Worm (Caenorhabditis elegans) whole organism, late embryonic: ENCODE data around the gene srlf-17.

ENCODE experiments used
- F13H6.1 ChIP-seq: sonication (generic microtip); optimal IDR thresholded peaks from 2 replicates; lab custom pipeline; 2016; ENCODE audit warnings: missing genetic modification characterization, missing compliant biosample characterization
- K02D7.2 ChIP-seq: sonication (generic microtip); optimal IDR thresholded peaks from 2 replicates; lab custom pipeline; 2017; ENCODE audit warnings: mild to moderate bottlenecking, missing genetic modification characterization, missing compliant biosample characterization
- K09A11.1 ChIP-seq: sonication (generic microtip); optimal IDR thresholded peaks from 2 replicates; lab custom pipeline; 2017; ENCODE audit warnings: antibody characterized with exemption, mild to moderate bottlenecking, missing genetic modification characterization, missing compliant biosample characterization; ENCODE audit not compliant: insufficient read depth
- T23F11.4 ChIP-seq: fragments of 200-800 bp; sonication (Bioruptor generic); optimal IDR thresholded peaks from 2 replicates; lab custom pipeline; 2018; ENCODE audit warnings: mild to moderate bottlenecking, missing genetic modification characterization, missing compliant biosample characterization
- Y22D7AL.16 ChIP-seq: sonication (generic microtip); optimal IDR thresholded peaks from 2 replicates; lab custom pipeline; 2016; ENCODE audit warnings: missing genetic modification characterization, missing compliant biosample characterization
- ama-1 ChIP-seq: fragments of 150-350 bp; optimal IDR thresholded peaks from 2 replicates; lab custom pipeline; 2014
- ceh-14 ChIP-seq: sonication (generic microtip); optimal IDR thresholded peaks from 2 replicates; lab custom pipeline; 2016; ENCODE audit warnings: missing genotype, missing genetic modification characterization, missing compliant biosample characterization
- ceh-19 ChIP-seq: fragments of 200-800 bp; sonication (Bioruptor generic); optimal IDR thresholded peaks from 2 replicates; lab custom pipeline; 2018; ENCODE audit warnings: mild to moderate bottlenecking, missing genetic modification characterization, missing compliant biosample characterization
- ceh-2 ChIP-seq: sonication (generic microtip); optimal IDR thresholded peaks from 2 replicates; lab custom pipeline; 2016; ENCODE audit warnings: missing genotype, missing genetic modification characterization, missing compliant biosample characterization
- ceh-24 ChIP-seq: sonication (generic microtip); optimal IDR thresholded peaks from 2 replicates; lab custom pipeline; 2016; ENCODE audit warnings: mild to moderate bottlenecking, missing genetic modification characterization, missing compliant biosample characterization
- ceh-30 ChIP-seq: fragments of 150-350 bp; optimal IDR thresholded peaks from 2 replicates; lab custom pipeline; 2014; ENCODE audit warnings: missing biosample characterization, missing genetic modification characterization
- ceh-34 ChIP-seq: sonication (generic microtip); optimal IDR thresholded peaks from 2 replicates; lab custom pipeline; 2016; ENCODE audit warnings: mild to moderate bottlenecking, missing genetic modification characterization, missing compliant biosample characterization
- ceh-45 ChIP-seq: fragments of 200-800 bp; sonication (Bioruptor generic); IDR thresholded peaks from 2 replicates; pipeline ENCODE4 v1.3.6; 2022; ENCODE audit warnings: missing genetic modification reagents, missing genetic modification characterization, missing compliant biosample characterization
- ceh-48 ChIP-seq: sonication (generic microtip); optimal IDR thresholded peaks from 2 replicates; lab custom pipeline; 2016; ENCODE audit warnings: missing genetic modification characterization, inconsistent platforms, missing compliant biosample characterization
- ceh-9 ChIP-seq: sonication (generic microtip); optimal IDR thresholded peaks from 2 replicates; lab custom pipeline; 2016; ENCODE audit warnings: mild to moderate bottlenecking, missing genetic modification characterization, inconsistent platforms, missing compliant biosample characterization
- che-1 ChIP-seq: sonication (generic microtip); optimal IDR thresholded peaks from 2 replicates; lab custom pipeline; 2016; ENCODE audit warnings: mild to moderate bottlenecking, missing genetic modification characterization, missing compliant biosample characterization
- dmd-4 ChIP-seq: sonication (generic microtip); optimal IDR thresholded peaks from 2 replicates; lab custom pipeline; 2016; ENCODE audit warnings: borderline replicate concordance, missing genetic modification characterization, missing compliant biosample characterization
- dve-1 ChIP-seq: sonication (generic microtip); optimal IDR thresholded peaks from 2 replicates; lab custom pipeline; 2017; ENCODE audit warnings: antibody characterized with exemption, mild to moderate bottlenecking, missing genetic modification characterization, missing compliant biosample characterization
- elt-2 ChIP-seq: sonication (generic microtip); optimal IDR thresholded peaks from 2 replicates; lab custom pipeline; 2016; ENCODE audit warnings: missing genetic modification reagents, missing genetic modification characterization, missing compliant biosample characterization
- elt-4 ChIP-seq: sonication (generic microtip); optimal IDR thresholded peaks from 2 replicates; lab custom pipeline; 2016; ENCODE audit warnings: missing genetic modification characterization, missing compliant biosample characterization
- eyg-1 ChIP-seq: sonication (generic microtip); optimal IDR thresholded peaks from 2 replicates; lab custom pipeline; 2016; ENCODE audit warnings: missing genotype, missing genetic modification characterization, missing compliant biosample characterization
- fax-1 ChIP-seq: sonication (generic microtip); optimal IDR thresholded peaks from 2 replicates; lab custom pipeline; 2016; ENCODE audit warnings: missing genotype, missing genetic modification characterization, missing compliant biosample characterization
- gmeb-2 ChIP-seq: sonication (generic microtip); optimal IDR thresholded peaks from 2 replicates; lab custom pipeline; 2016; ENCODE audit warnings: missing genetic modification characterization, inconsistent platforms, missing compliant biosample characterization
- hlh-6 ChIP-seq: sonication (generic microtip); optimal IDR thresholded peaks from 2 replicates; lab custom pipeline; 2016; ENCODE audit warnings: missing genotype, missing genetic modification characterization, missing compliant biosample characterization
- hlh-8 ChIP-seq: sonication (generic microtip); optimal IDR thresholded peaks from 2 replicates; lab custom pipeline; 2016; ENCODE audit warnings: missing genotype, missing genetic modification characterization, missing compliant biosample characterization
- madf-2 ChIP-seq: sonication (generic microtip); optimal IDR thresholded peaks from 2 replicates; lab custom pipeline; 2017; ENCODE audit warnings: missing genetic modification characterization, missing compliant biosample characterization
- nhr-232 ChIP-seq: sonication (generic microtip); optimal IDR thresholded peaks from 2 replicates; lab custom pipeline; 2016; ENCODE audit warnings: missing genetic modification characterization, missing compliant biosample characterization
- pha-4 ChIP-seq: fragments of 150-350 bp; optimal IDR thresholded peaks from 2 replicates; lab custom pipeline; 2018; ENCODE audit warnings: missing biosample characterization, missing genetic modification reagents, missing genetic modification characterization
- sdc-2 ChIP-seq: sonication (generic microtip); optimal IDR thresholded peaks from 2 replicates; lab custom pipeline; 2016; ENCODE audit warnings: missing genotype, missing genetic modification characterization, missing compliant biosample characterization
- sox-4 ChIP-seq: sonication (generic microtip); optimal IDR thresholded peaks from 2 replicates; lab custom pipeline; 2017; ENCODE audit warnings: mild to moderate bottlenecking, missing genetic modification characterization, inconsistent platforms, missing compliant biosample characterization
- syd-9 ChIP-seq: sonication (generic microtip); optimal IDR thresholded peaks from 2 replicates; lab custom pipeline; 2016; ENCODE audit warnings: mild to moderate bottlenecking, missing genetic modification characterization, moderate library complexity, missing compliant biosample characterization
- tbx-7 ChIP-seq: sonication (generic microtip); optimal IDR thresholded peaks from 2 replicates; lab custom pipeline; 2016; ENCODE audit warnings: missing genotype, missing genetic modification characterization, missing compliant biosample characterization
- ttx-3 ChIP-seq: sonication (generic microtip); optimal IDR thresholded peaks from 2 replicates; lab custom pipeline; 2016; ENCODE audit warnings: missing genetic modification reagents, missing genetic modification characterization, missing compliant biosample characterization
- unc-3 ChIP-seq, 2 experiments: fragments of 200-800 bp in 1 of 2; sonication (Bioruptor generic) in 1 of 2; sonication (generic microtip) in 1 of 2; conservative IDR thresholded peaks in 1 of 2; optimal IDR thresholded peaks in 1 of 2; 2 replicates each; pipeline versions ENCODE4 v1.3.6 to Lab custom; 2016 to 2022; ENCODE audit warnings: missing compliant biosample characterization in 2 of 2, missing genetic modification characterization in 2 of 2, missing genetic modification reagents in 1 of 2
- unc-86 ChIP-seq: sonication (generic microtip); optimal IDR thresholded peaks from 2 replicates; lab custom pipeline; 2016; ENCODE audit warnings: missing genetic modification characterization, missing compliant biosample characterization

Gene srlf-17

ce11 chrIV:11146962-11147470 is 44.5 kb upstream of the srlf-17 start, which contains the start of gene pigq-1:
pigq-1 (minus strand) TSS chrIV:11147247.
- TF ChIP-seq syd-9 (tag; lab: Kevin White, UChicago) (no peak), T23F11.4 (GFP tag; lab: Kevin White, UChicago) (no peak), ceh-48 (tag; lab: Kevin White, UChicago) (no peak), sdc-2 (tag; lab: Kevin White, UChicago) (no peak), che-1 (tag; lab: Kevin White, UChicago) (no peak), unc-3 (GFP tag; conservative IDR thresholded peaks at IDR 0.05; lab: Robert Waterston, UW) (no peak), unc-3 (tag; optimal IDR thresholded peaks at IDR 0.05; lab: Kevin White, UChicago) (no peak), ceh-2 (no peak), ceh-34 (tag; lab: Kevin White, UChicago) (no peak), sox-4 (tag; lab: Kevin White, UChicago) (no peak), elt-4 (tag; lab: Kevin White, UChicago) (no peak), fax-1 (tag; lab: Kevin White, UChicago) (no peak), hlh-6 (no peak), F13H6.1 (tag; lab: Kevin White, UChicago) (no peak), pha-4 (tag; lab: Kevin White, UChicago) (no peak), hlh-8 (tag; lab: Kevin White, UChicago) (no peak), dmd-4 (tag; lab: Kevin White, UChicago) (no peak), ama-1 (lab: Kevin White, UChicago) (no peak)

- TF ChIP-seq K09A11.1 (tag; lab: Kevin White, UChicago) = no peak
- no peak for TF ChIP-seq dve-1
- no peak for TF ChIP-seq T23F11.4 (GFP tag; lab: Kevin White, UChicago)
- TF ChIP-seq gmeb-2 (tag; lab: Kevin White, UChicago) = no peak
- TF ChIP-seq ceh-9 (tag; lab: Kevin White, UChicago) = no peak
- TF ChIP-seq madf-2 (tag; lab: Kevin White, UChicago) = no peak
- no peak for TF ChIP-seq hlh-8 (tag; lab: Kevin White, UChicago)
- no peak for TF ChIP-seq F13H6.1 (tag; lab: Kevin White, UChicago)
- no peak for TF ChIP-seq che-1 (tag; lab: Kevin White, UChicago)
- TF ChIP-seq ttx-3 (tag; lab: Kevin White, UChicago) = no peak
- no peak for TF ChIP-seq ceh-45 (GFP tag; lab: Robert Waterston, UW)
- no peak for TF ChIP-seq elt-4 (tag; lab: Kevin White, UChicago)
These were observed 44.0 kb upstream of the srlf-17 start for ce11 chrIV:11146492-11146891.

- TF ChIP-seq pha-4 (tag; lab: Kevin White, UChicago) = no peak
- TF ChIP-seq ceh-24 = no peak
- no peak for TF ChIP-seq ceh-19 (GFP tag; lab: Kevin White, UChicago)
- no peak for TF ChIP-seq elt-2 (tag; lab: Kevin White, UChicago)
- TF ChIP-seq ceh-2 = no peak
- no peak for TF ChIP-seq K02D7.2 (tag; lab: Kevin White, UChicago)
- TF ChIP-seq eyg-1 (tag; lab: Kevin White, UChicago) = no peak
- TF ChIP-seq Y22D7AL.16 (tag; lab: Kevin White, UChicago) = no peak
- no peak for TF ChIP-seq T23F11.4 (GFP tag; lab: Kevin White, UChicago)
- TF ChIP-seq dmd-4 (tag; lab: Kevin White, UChicago) = no peak
- TF ChIP-seq syd-9 (tag; lab: Kevin White, UChicago) = no peak
- no peak for TF ChIP-seq nhr-232 (tag; lab: Kevin White, UChicago)
- TF ChIP-seq unc-86 (tag; lab: Kevin White, UChicago) = no peak
- TF ChIP-seq sox-4 (tag; lab: Kevin White, UChicago) = no peak
- no peak for TF ChIP-seq tbx-7 (tag; lab: Kevin White, UChicago)
These were observed 43.4 kb upstream of the srlf-17 start for ce11 chrIV:11145929-11146339.

ce11 chrIV:11143228-11143444 is 40.6 kb upstream of the srlf-17 start, which contains the start of gene F01G4.4:
F01G4.4 (plus strand) TSS chrIV:11143345.
- TF ChIP-seq ttx-3 (tag; lab: Kevin White, UChicago) = no peak
- no peak for TF ChIP-seq unc-86 (tag; lab: Kevin White, UChicago)
- no peak for TF ChIP-seq hlh-6
- TF ChIP-seq ceh-14 (tag; lab: Kevin White, UChicago) = no peak
- TF ChIP-seq ceh-30 (tag; lab: Kevin White, UChicago) = no peak
- no peak for TF ChIP-seq ceh-9 (tag; lab: Kevin White, UChicago)
- no peak for TF ChIP-seq ama-1 (lab: Kevin White, UChicago)
- TF ChIP-seq, all 69 proteins: peak for 0
